Worm (Caenorhabditis elegans) whole organism, L4 larva: ENCODE measurements around the gene F07H5.13.

ENCODE experiments used
- F44E2.7 ChIP-seq: fragments of 200-800 bp; sonication (Bioruptor generic); IDR thresholded peaks from 2 replicates; pipeline ENCODE4 v2.1.2; 2022; ENCODE audit warnings: missing genetic modification characterization, missing compliant biosample characterization
- ceh-82 ChIP-seq: sonication (generic microtip); optimal IDR thresholded peaks from 2 replicates; lab custom pipeline; 2017; ENCODE audit warnings: missing biosample characterization, missing genetic modification characterization
- fkh-10 ChIP-seq: fragments of 150-350 bp; optimal IDR thresholded peaks from 2 replicates; lab custom pipeline; 2014; ENCODE audit warnings: missing biosample characterization, missing genetic modification reagents, missing genetic modification characterization
- fos-1 ChIP-seq: fragments of 150-350 bp; optimal IDR thresholded peaks from 2 replicates; lab custom pipeline; 2014; ENCODE audit warnings: missing biosample characterization, missing genetic modification characterization
- lin-13 ChIP-seq: fragments of 150-350 bp; optimal IDR thresholded peaks from 2 replicates; lab custom pipeline; 2014; ENCODE audit warnings: missing biosample characterization, missing genetic modification reagents, missing genetic modification characterization
- lir-3 ChIP-seq: sonication (generic microtip); optimal IDR thresholded peaks from 2 replicates; lab custom pipeline; 2016; ENCODE audit warnings: mild to moderate bottlenecking, missing genetic modification characterization, missing compliant biosample characterization
- mxl-2 ChIP-seq: fragments of 200-800 bp; sonication (Bioruptor generic); conservative IDR thresholded peaks from 2 replicates; pipeline ENCODE4 v1.3.6; 2022; ENCODE audit warnings: missing genetic modification reagents, missing genetic modification characterization, missing compliant biosample characterization
- nhr-25 ChIP-seq: sonication (generic microtip); optimal IDR thresholded peaks from 2 replicates; lab custom pipeline; 2017; ENCODE audit warnings: missing genetic modification characterization, mild to moderate bottlenecking, missing compliant biosample characterization, antibody characterized with exemption, moderate library complexity, borderline replicate concordance; ENCODE audit not compliant: insufficient read depth
- php-3 ChIP-seq: fragments of 200-800 bp; sonication (Bioruptor generic); IDR thresholded peaks from 2 replicates; pipeline ENCODE4 v1.3.6; 2022; ENCODE audit warnings: missing genetic modification reagents, missing genetic modification characterization, missing compliant biosample characterization
- skn-1 ChIP-seq: fragments of 150-350 bp; optimal IDR thresholded peaks from 2 replicates; lab custom pipeline; 2014; ENCODE audit warnings: missing biosample characterization, missing genetic modification characterization
- unc-130 ChIP-seq: sonication (generic microtip); optimal IDR thresholded peaks from 2 replicates; lab custom pipeline; 2016; ENCODE audit warnings: missing genetic modification reagents, missing genetic modification characterization, missing compliant biosample characterization

ce11 chrII:8759493-8759892 lies 30.9 kb upstream of the F07H5.13 start, which contains the start of gene fut-1:
- TF ChIP-seq skn-1 (tag; lab: Kevin White, UChicago) (no peak), F44E2.7 (GFP tag; lab: Robert Waterston, UW) (no peak), lir-3 (tag; lab: Kevin White, UChicago) (no peak), mxl-2 (GFP tag; lab: Robert Waterston, UW) (no peak), unc-130 (GFP tag; lab: Kevin White, UChicago) (no peak), fkh-10 (no peak), ceh-82 (tag; lab: Kevin White, UChicago) (no peak), lin-13 (GFP tag; lab: Kevin White, UChicago) (no peak), fos-1 (tag; lab: Kevin White, UChicago) (no peak), php-3 (GFP tag; lab: Robert Waterston, UW) (no peak), nhr-25 (tag; lab: Kevin White, UChicago) (no peak)
